Worm (Caenorhabditis elegans) whole organism, young adult: ENCODE results near the gene C14C11.1.

Source experiments
- B0261.1 ChIP-seq: sonication (generic microtip); optimal IDR thresholded peaks from 2 replicates; lab custom pipeline; 2016; ENCODE audit warnings: mild to moderate bottlenecking, missing genetic modification characterization, moderate library complexity, missing compliant biosample characterization
- C17E4.6 ChIP-seq: fragments of 200-800 bp; sonication (Bioruptor generic); IDR thresholded peaks from 2 replicates; pipeline ENCODE4 v1.3.6; 2022; ENCODE audit warnings: missing genetic modification reagents, missing genetic modification characterization, missing compliant biosample characterization
- chd-7 ChIP-seq: sonication (generic microtip); optimal IDR thresholded peaks from 2 replicates; lab custom pipeline; 2016; ENCODE audit warnings: mild to moderate bottlenecking, missing genetic modification characterization, moderate library complexity, missing compliant biosample characterization
- die-1 ChIP-seq: sonication (generic microtip); optimal IDR thresholded peaks from 2 replicates; lab custom pipeline; 2016; ENCODE audit warnings: missing genotype, mild to moderate bottlenecking, missing genetic modification characterization, missing compliant biosample characterization
- dpl-1 ChIP-seq: fragments of 150-350 bp; optimal IDR thresholded peaks from 2 replicates; lab custom pipeline; 2014; ENCODE audit warnings: missing biosample characterization, missing genetic modification reagents, missing genetic modification characterization
- fkh-3 ChIP-seq: sonication (generic microtip); optimal IDR thresholded peaks from 2 replicates; lab custom pipeline; 2016; ENCODE audit warnings: mild to moderate bottlenecking, missing genetic modification characterization, missing compliant biosample characterization
- pbrm-1 ChIP-seq: fragments of 200-800 bp; sonication (Bioruptor generic); IDR thresholded peaks from 2 replicates; pipeline ENCODE4 v1.3.6; 2022; ENCODE audit warnings: missing genetic modification reagents, missing genetic modification characterization, missing compliant biosample characterization
- pha-4 ChIP-seq: fragments of 150-350 bp; sonication (generic microtip); optimal IDR thresholded peaks from 2 replicates; lab custom pipeline; 2014; ENCODE audit warnings: missing biosample characterization, missing genetic modification reagents, missing genetic modification characterization
- sdz-38 ChIP-seq: sonication (generic microtip); optimal IDR thresholded peaks from 2 replicates; lab custom pipeline; 2016; ENCODE audit warnings: missing genotype, missing genetic modification characterization, missing compliant biosample characterization
- ztf-18 ChIP-seq: sonication (generic microtip); optimal IDR thresholded peaks from 2 replicates; lab custom pipeline; 2016; ENCODE audit warnings: missing genotype, mild to moderate bottlenecking, missing genetic modification characterization, missing compliant biosample characterization
- ztf-25 ChIP-seq: fragments of 200-800 bp; sonication (Bioruptor generic); IDR thresholded peaks from 2 replicates; pipeline ENCODE4 v1.3.6; 2022; ENCODE audit warnings: missing genetic modification reagents, missing genetic modification characterization, missing compliant biosample characterization

- no peak for TF ChIP-seq ztf-25
- no peak for TF ChIP-seq sdz-38
- no peak for TF ChIP-seq pha-4 (tag; lab: Kevin White, UChicago)
- no peak for TF ChIP-seq chd-7 (tag; lab: Kevin White, UChicago)
- TF ChIP-seq die-1: no peak
- no peak for TF ChIP-seq C17E4.6
- no peak for TF ChIP-seq fkh-3 (tag; lab: Kevin White, UChicago)
- no peak for TF ChIP-seq B0261.1
- TF ChIP-seq ztf-18 (tag; lab: Kevin White, UChicago): no peak
- TF ChIP-seq pbrm-1 (GFP tag; lab: Robert Waterston, UW): no peak
- TF ChIP-seq dpl-1 (GFP tag; lab: Kevin White, UChicago): no peak
Measured at ce11 chrV:5697581-5697980, 34.2 kb downstream of the C14C11.1 start.
